Fruit fly (Drosophila melanogaster) whole organism, embryonic: ENCODE data around the gene CG8369.

ENCODE experiments used
- CG6765 ChIP-seq: fragments of 200-800 bp; sonication (Bioruptor generic); optimal IDR thresholded peaks from 3 replicates; lab custom pipeline; 2017; ENCODE audit warnings: missing biosample characterization, mild to moderate bottlenecking, missing genetic modification characterization
- Taf1 ChIP-seq: fragments of 200-800 bp; sonication (Bioruptor generic); IDR thresholded peaks from 2 replicates; pipeline ENCODE4 v1.3.6; 2022; ENCODE audit warnings: missing biosample characterization, missing genetic modification characterization
- az2 ChIP-seq: fragments of 200-800 bp; sonication (Bioruptor generic); optimal IDR thresholded peaks from 3 replicates; lab custom pipeline; 2016; ENCODE audit warnings: missing biosample characterization, missing genetic modification characterization
- btn ChIP-seq: fragments of 200-800 bp; sonication (Bioruptor generic); optimal IDR thresholded peaks from 2 replicates; lab custom pipeline; 2016; ENCODE audit warnings: missing biosample characterization, missing genetic modification characterization
- nerfin-1 ChIP-seq: fragments of 200-800 bp; sonication (Bioruptor generic); optimal IDR thresholded peaks from 3 replicates; lab custom pipeline; 2019; ENCODE audit warnings: missing biosample characterization, mild to moderate bottlenecking, missing genetic modification characterization, moderate library complexity
- sim ChIP-seq: fragments of 200-800 bp; sonication (Bioruptor generic); IDR thresholded peaks from 2 replicates; pipeline ENCODE4 v1.3.6; 2022; ENCODE audit warnings: missing biosample characterization, missing genetic modification characterization

DNA sequence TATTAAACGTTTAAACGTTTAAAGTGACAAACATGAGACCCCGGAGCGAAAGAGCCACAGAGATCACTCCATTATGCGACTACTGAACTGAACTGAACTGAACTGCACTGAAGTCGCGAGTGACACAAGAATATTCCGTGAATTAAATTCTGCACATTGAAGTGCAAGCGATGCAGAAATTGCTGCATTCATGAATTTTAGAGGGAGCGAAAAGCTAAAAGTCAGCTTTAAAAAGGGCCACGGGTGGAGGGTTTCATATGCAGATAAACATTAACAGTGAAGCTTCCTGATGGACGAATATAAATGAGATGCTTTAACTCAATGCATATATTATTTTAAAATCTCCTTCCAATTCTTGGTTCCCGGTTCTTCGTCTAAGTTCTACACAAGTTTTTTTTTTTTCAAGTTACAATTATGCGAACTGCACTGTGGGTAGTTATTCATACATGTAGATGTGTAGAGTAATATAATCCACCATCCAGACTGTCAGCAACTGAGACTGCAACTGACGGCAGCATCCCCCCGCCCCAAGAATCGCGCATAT lies 25.4 kb downstream of the CG8369 start:
- TF ChIP-seq Taf1 (GFP tag; lab: Robert Waterston, UW): no peak
- no peak for TF ChIP-seq CG6765 (GFP tag; lab: Kevin White, UChicago)
- no peak for TF ChIP-seq az2
- no peak for TF ChIP-seq nerfin-1 (tag; lab: Kevin White, UChicago)
- no peak for TF ChIP-seq btn (GFP tag; lab: Kevin White, UChicago)
- TF ChIP-seq sim (GFP tag; lab: Robert Waterston, UW): no peak
